Worm (Caenorhabditis elegans) whole organism, L3 larva: Measurements from ENCODE around the gene atg-10.
A peak's percentile ranks its signal among the peaks of the same experiment; 100 is the strongest.

Experiments
- R02D3.7 ChIP-seq: fragments of 150-350 bp; optimal IDR thresholded peaks from 2 replicates; lab custom pipeline; 2014; ENCODE audit warnings: missing biosample characterization, missing genetic modification characterization
- ZK546.5 ChIP-seq: sonication (generic microtip); optimal IDR thresholded peaks from 2 replicates; lab custom pipeline; 2017; ENCODE audit warnings: missing biosample characterization, missing genetic modification characterization
- ama-1 ChIP-seq: fragments of 150-350 bp; optimal IDR thresholded peaks from 2 replicates; lab custom pipeline; 2018
- ceh-16 ChIP-seq: sonication (generic microtip); optimal IDR thresholded peaks from 2 replicates; lab custom pipeline; 2017; ENCODE audit warnings: missing biosample characterization, missing genetic modification characterization
- ceh-28 ChIP-seq: fragments of 150-350 bp; optimal IDR thresholded peaks from 2 replicates; lab custom pipeline; 2014; ENCODE audit warnings: missing biosample characterization, missing genetic modification reagents, missing genetic modification characterization
- ceh-82 ChIP-seq: fragments of 150-350 bp; optimal IDR thresholded peaks from 2 replicates; lab custom pipeline; 2014; ENCODE audit warnings: missing biosample characterization, missing genetic modification characterization
- egl-27 ChIP-seq: sonication (generic microtip); optimal IDR thresholded peaks from 4 replicates; lab custom pipeline; 2017; ENCODE audit warnings: missing biosample characterization, missing genetic modification reagents, missing genetic modification characterization
- egl-5 ChIP-seq: fragments of 150-350 bp; optimal IDR thresholded peaks from 2 replicates; lab custom pipeline; 2017; ENCODE audit warnings: missing biosample characterization, missing genetic modification reagents, missing genetic modification characterization, inconsistent platforms
- elt-1 ChIP-seq: fragments of 150-350 bp; optimal IDR thresholded peaks from 2 replicates; lab custom pipeline; 2014; ENCODE audit warnings: missing biosample characterization, missing genetic modification characterization
- elt-2 ChIP-seq: sonication (generic microtip); optimal IDR thresholded peaks from 2 replicates; lab custom pipeline; 2016; ENCODE audit warnings: missing genetic modification reagents, mild to moderate bottlenecking, missing genetic modification characterization, missing compliant biosample characterization
- eor-1 ChIP-seq, 2 experiments: fragments of 150-350 bp; optimal IDR thresholded peaks; 2 replicates each; lab custom pipeline; 2014 to 2018; ENCODE audit warnings: missing biosample characterization in 2 of 2, missing genetic modification characterization in 2 of 2
- fkh-10 ChIP-seq: sonication (generic microtip); optimal IDR thresholded peaks from 2 replicates; lab custom pipeline; 2017; ENCODE audit warnings: missing biosample characterization, missing genetic modification reagents, missing genetic modification characterization
- fkh-2 ChIP-seq: fragments of 150-350 bp; optimal IDR thresholded peaks from 2 replicates; lab custom pipeline; 2014; ENCODE audit warnings: missing biosample characterization, missing genetic modification reagents, missing genetic modification characterization
- hmg-11 ChIP-seq: sonication (generic microtip); optimal IDR thresholded peaks from 2 replicates; lab custom pipeline; 2016; ENCODE audit warnings: missing genetic modification characterization, missing compliant biosample characterization
- jun-1 ChIP-seq: fragments of 150-350 bp; optimal IDR thresholded peaks from 2 replicates; lab custom pipeline; 2014; ENCODE audit warnings: missing biosample characterization, missing genetic modification reagents, missing genetic modification characterization
- lin-15B ChIP-seq: fragments of 150-350 bp; optimal IDR thresholded peaks from 2 replicates; lab custom pipeline; 2014; ENCODE audit warnings: missing biosample characterization, missing genetic modification characterization
- lin-39 ChIP-seq: fragments of 150-350 bp; optimal IDR thresholded peaks from 2 replicates; lab custom pipeline; 2018; ENCODE audit warnings: missing biosample characterization, missing genetic modification reagents, missing genetic modification characterization
- mdl-1 ChIP-seq: fragments of 150-350 bp; optimal IDR thresholded peaks from 2 replicates; lab custom pipeline; 2014; ENCODE audit warnings: missing biosample characterization, missing genetic modification characterization
- nhr-11 ChIP-seq: fragments of 150-350 bp; optimal IDR thresholded peaks from 2 replicates; lab custom pipeline; 2014; ENCODE audit warnings: missing biosample characterization, missing genetic modification characterization
- nhr-237 ChIP-seq: fragments of 150-350 bp; optimal IDR thresholded peaks from 2 replicates; lab custom pipeline; 2014; ENCODE audit warnings: missing biosample characterization, missing genetic modification characterization
- nhr-25 ChIP-seq: sonication (generic microtip); optimal IDR thresholded peaks from 2 replicates; lab custom pipeline; 2017; ENCODE audit warnings: missing biosample characterization, missing genetic modification characterization
- nhr-28 ChIP-seq: fragments of 150-350 bp; optimal IDR thresholded peaks from 2 replicates; lab custom pipeline; 2014; ENCODE audit warnings: missing biosample characterization, missing genetic modification characterization
- nhr-67 ChIP-seq: fragments of 150-350 bp; optimal IDR thresholded peaks from 2 replicates; lab custom pipeline; 2014; ENCODE audit warnings: missing biosample characterization, missing genetic modification characterization
- nhr-76 ChIP-seq: fragments of 150-350 bp; sonication (generic microtip); optimal IDR thresholded peaks from 5 replicates; lab custom pipeline; 2014; ENCODE audit warnings: missing biosample characterization, missing genetic modification characterization
- nhr-77 ChIP-seq: fragments of 150-350 bp; optimal IDR thresholded peaks from 2 replicates; lab custom pipeline; 2014; ENCODE audit warnings: missing biosample characterization, missing genetic modification characterization
- pha-4 ChIP-seq: fragments of 150-350 bp; optimal IDR thresholded peaks from 2 replicates; lab custom pipeline; 2014; ENCODE audit warnings: missing biosample characterization, missing genetic modification reagents, missing genetic modification characterization
- sea-2 ChIP-seq: fragments of 150-350 bp; sonication (generic microtip); optimal IDR thresholded peaks from 4 replicates; lab custom pipeline; 2014; ENCODE audit warnings: missing biosample characterization, missing genetic modification reagents, missing genetic modification characterization
- skn-1 ChIP-seq: fragments of 150-350 bp; optimal IDR thresholded peaks from 2 replicates; lab custom pipeline; 2014; ENCODE audit warnings: missing biosample characterization, missing genetic modification characterization
- snpc-4 ChIP-seq: fragments of 150-350 bp; optimal IDR thresholded peaks from 2 replicates; lab custom pipeline; 2014; ENCODE audit warnings: missing biosample characterization, missing genetic modification characterization
- tbx-2 ChIP-seq: sonication (generic microtip); optimal IDR thresholded peaks from 2 replicates; lab custom pipeline; 2016; ENCODE audit warnings: mild to moderate bottlenecking, missing genetic modification characterization, missing compliant biosample characterization
- unc-39 ChIP-seq: sonication (generic microtip); optimal IDR thresholded peaks from 4 replicates; lab custom pipeline; 2017; ENCODE audit warnings: missing biosample characterization, missing genetic modification characterization
- unc-62 ChIP-seq: fragments of 150-350 bp; sonication (generic microtip); optimal IDR thresholded peaks from 4 replicates; lab custom pipeline; 2014; ENCODE audit warnings: missing biosample characterization, missing genetic modification reagents, missing genetic modification characterization
- ztf-4 ChIP-seq: fragments of 150-350 bp; optimal IDR thresholded peaks from 2 replicates; lab custom pipeline; 2014; ENCODE audit warnings: missing biosample characterization, missing genetic modification characterization

Gene atg-10

ce11 chrII:8643627-8644356 lies 15.1 kb upstream of the atg-10 start:
- TF ChIP-seq unc-62 = peak; percentile 7
- peak; percentile 31 for TF ChIP-seq lin-39 (tag; lab: Kevin White, UChicago)
- no peak for TF ChIP-seq ZK546.5 (tag; lab: Kevin White, UChicago)
- peak; percentile 20 for TF ChIP-seq pha-4

- no peak for TF ChIP-seq fkh-10 (GFP tag; lab: Kevin White, UChicago)
- TF ChIP-seq pha-4 = no peak
Measured at ce11 chrII:8646437-8646836, 12.5 kb upstream of the atg-10 start.

- TF ChIP-seq ama-1 (lab: Kevin White, UChicago) = no peak
- TF ChIP-seq sea-2 (GFP tag; lab: Kevin White, UChicago) = no peak
- TF ChIP-seq hmg-11 (tag; lab: Kevin White, UChicago) = no peak
- TF ChIP-seq snpc-4 (tag; lab: Kevin White, UChicago) = no peak
- no peak for TF ChIP-seq fkh-2
- no peak for TF ChIP-seq mdl-1 (tag; lab: Kevin White, UChicago)
- no peak for TF ChIP-seq ceh-82
- no peak for TF ChIP-seq lin-39 (tag; lab: Kevin White, UChicago)
- no peak for TF ChIP-seq eor-1 (tag; optimal IDR thresholded peaks at IDR 0.05; lab: Kevin White, UChicago)
- TF ChIP-seq egl-27 (tag; lab: Kevin White, UChicago) = no peak
Measured at ce11 chrII:8648843-8649242, 10.1 kb upstream of the atg-10 start.

ce11 chrII:8650644-8651159 lies 8.2 kb upstream of the atg-10 start, which contains the start of gene pyr-1:
Gene pyr-1, plus strand, starts transcription at chrII:8651109.
- no peak for TF ChIP-seq ceh-28 (tag; lab: Kevin White, UChicago)
- peak; percentile 91 for TF ChIP-seq pha-4
- TF ChIP-seq egl-5 = peak; percentile 58
- peak; percentile 9 for TF ChIP-seq elt-2 (tag; lab: Kevin White, UChicago)
- TF ChIP-seq skn-1 = no peak
- no peak for TF ChIP-seq ceh-16 (tag; lab: Kevin White, UChicago)
- TF ChIP-seq lin-39 (tag; lab: Kevin White, UChicago) = no peak
- no peak for TF ChIP-seq ama-1 (lab: Kevin White, UChicago)
- no peak for TF ChIP-seq nhr-25 (tag; lab: Kevin White, UChicago)
- TF ChIP-seq ztf-4 (tag; lab: Kevin White, UChicago) = no peak
- no peak for TF ChIP-seq nhr-11 (tag; lab: Kevin White, UChicago)

ce11 chrII:8661539-8661938 lies 2.6 kb downstream of the atg-10 start, which contains the start of the genes piga-1 and eif-2Bepsilon:
Gene piga-1, minus strand, starts transcription at chrII:8661712.
Gene eif-2Bepsilon, plus strand, starts transcription at chrII:8661869.
- no peak for TF ChIP-seq elt-1
- TF ChIP-seq fkh-10 (GFP tag; lab: Kevin White, UChicago) = no peak
- no peak for TF ChIP-seq ama-1 (lab: Kevin White, UChicago)
- peak; percentile 74 for TF ChIP-seq pha-4
- TF ChIP-seq snpc-4 (tag; lab: Kevin White, UChicago) = no peak
- no peak for TF ChIP-seq nhr-237 (tag; lab: Kevin White, UChicago)
- no peak for TF ChIP-seq eor-1 (tag; optimal IDR thresholded peaks at IDR 0.05; lab: Kevin White, UChicago)
- no peak for TF ChIP-seq jun-1 (tag; lab: Kevin White, UChicago)
- no peak for TF ChIP-seq tbx-2 (tag; lab: Kevin White, UChicago)
- TF ChIP-seq nhr-77 (tag; lab: Kevin White, UChicago) = no peak
- no peak for TF ChIP-seq egl-27 (tag; lab: Kevin White, UChicago)
- no peak for TF ChIP-seq sea-2 (GFP tag; lab: Kevin White, UChicago)
- TF ChIP-seq unc-39 = no peak
- TF ChIP-seq elt-2 (tag; lab: Kevin White, UChicago) = peak; percentile 2
- no peak for TF ChIP-seq R02D3.7 (tag; lab: Kevin White, UChicago)
- peak; percentile 31 for TF ChIP-seq ceh-28 (tag; lab: Kevin White, UChicago)
- no peak for TF ChIP-seq hmg-11 (tag; lab: Kevin White, UChicago)
- no peak for TF ChIP-seq nhr-25 (tag; lab: Kevin White, UChicago)
- TF ChIP-seq nhr-67 = no peak
- TF ChIP-seq nhr-28 (tag; lab: Kevin White, UChicago) = no peak
- peak; percentile 56 for TF ChIP-seq lin-15B (tag; lab: Kevin White, UChicago)
- TF ChIP-seq nhr-76 (tag; lab: Kevin White, UChicago) = no peak
- no peak for TF ChIP-seq skn-1
- TF ChIP-seq, all 47 proteins: peak for 4
